Worm (Caenorhabditis elegans): ENCODE measurements around the gene cutl-27.

cutl-27 gene

ce11 chrIV:11851882-11852281, 26.5 kb upstream of the cutl-27 start, which contains the start of gene F38H4.5:
Gene F38H4.5, plus strand, starts transcription at chrIV:11852182.
- TF ChIP-seq drap-1 (GFP tag; optimal IDR thresholded peaks at IDR 0.05) (no peak), nhr-237 (tag; optimal IDR thresholded peaks at IDR 0.05) (no peak), mep-1 (tag; optimal IDR thresholded peaks at IDR 0.05) (no peak), hlh-1 (tag; optimal IDR thresholded peaks at IDR 0.05) (no peak), bed-3 (GFP tag; optimal IDR thresholded peaks at IDR 0.05) (no peak), ceh-43 (GFP tag; optimal IDR thresholded peaks at IDR 0.05) (no peak), elt-1 (tag; optimal IDR thresholded peaks at IDR 0.05; ENCODE audit: borderline replicate concordance, insufficient read depth) (no peak), lin-32 (GFP tag; optimal IDR thresholded peaks at IDR 0.05) (no peak), nhr-2 (tag; optimal IDR thresholded peaks at IDR 0.05) (no peak), pha-4 (tag; optimal IDR thresholded peaks at IDR 0.05) (no peak), unc-62 (GFP tag; optimal IDR thresholded peaks at IDR 0.05) (no peak), nhr-76 (tag; optimal IDR thresholded peaks at IDR 0.05) (no peak), ceh-83 (GFP tag; optimal IDR thresholded peaks at IDR 0.05) (no peak), cnd-1 (tag; optimal IDR thresholded peaks at IDR 0.05) (no peak), ceh-39 (tag; optimal IDR thresholded peaks at IDR 0.05) (no peak)

ce11 chrIV:11854777-11855176, 23.6 kb upstream of the cutl-27 start, which contains the start of gene tag-30:
Gene tag-30, minus strand, starts transcription at chrIV:11855159.
- TF ChIP-seq lin-32 (GFP tag; optimal IDR thresholded peaks at IDR 0.05) (no peak), ceh-83 (GFP tag; optimal IDR thresholded peaks at IDR 0.05) (no peak), tbx-8 (GFP tag; optimal IDR thresholded peaks at IDR 0.05) (no peak), mep-1 (tag; optimal IDR thresholded peaks at IDR 0.05) (peak; percentile 60), blmp-1 (tag; optimal IDR thresholded peaks at IDR 0.05) (no peak), nhr-2 (tag; optimal IDR thresholded peaks at IDR 0.05) (no peak), M03D4.4 (tag; optimal IDR thresholded peaks at IDR 0.05) (no peak), mab-5 (tag; optimal IDR thresholded peaks at IDR 0.05) (no peak), elt-1 (tag; optimal IDR thresholded peaks at IDR 0.05; ENCODE audit: borderline replicate concordance, insufficient read depth) (no peak), nhr-76 (tag; optimal IDR thresholded peaks at IDR 0.05) (no peak), hlh-1 (tag; optimal IDR thresholded peaks at IDR 0.05) (peak; percentile 29), sem-2 (GFP tag; optimal IDR thresholded peaks at IDR 0.05) (no peak), elt-3 (tag; optimal IDR thresholded peaks at IDR 0.05) (no peak), ceh-43 (GFP tag; optimal IDR thresholded peaks at IDR 0.05) (no peak), ztf-11 (tag; optimal IDR thresholded peaks at IDR 0.05) (no peak), nhr-28 (tag; optimal IDR thresholded peaks at IDR 0.05) (no peak), zip-8 (tag; optimal IDR thresholded peaks at IDR 0.05) (no peak), drap-1 (GFP tag; optimal IDR thresholded peaks at IDR 0.05) (peak; percentile 8), lin-13 (tag; optimal IDR thresholded peaks at IDR 0.05) (no peak), ceh-39 (tag; optimal IDR thresholded peaks at IDR 0.05) (peak; percentile 34), nhr-12 (tag; optimal IDR thresholded peaks at IDR 0.05) (no peak), pha-4 (tag; optimal IDR thresholded peaks at IDR 0.05) (peak; percentile 81), unc-62 (GFP tag; optimal IDR thresholded peaks at IDR 0.05) (no peak), nhr-237 (tag; optimal IDR thresholded peaks at IDR 0.05) (no peak), bed-3 (GFP tag; optimal IDR thresholded peaks at IDR 0.05) (no peak), flh-1 (GFP tag; optimal IDR thresholded peaks at IDR 0.05) (no peak), cnd-1 (tag; optimal IDR thresholded peaks at IDR 0.05) (no peak), ces-1 (GFP tag; optimal IDR thresholded peaks at IDR 0.05) (peak; percentile 75), unc-39 (tag; optimal IDR thresholded peaks at IDR 0.05) (no peak), ham-2 (GFP tag; optimal IDR thresholded peaks at IDR 0.05) (no peak), unc-120 (tag; optimal IDR thresholded peaks at IDR 0.05; ENCODE audit: poor library complexity, severe bottlenecking) (no peak), sptf-1 (tag; optimal IDR thresholded peaks at IDR 0.05) (peak; percentile 24), lsy-2 (tag; optimal IDR thresholded peaks at IDR 0.05) (peak; percentile 2), snpc-4 (tag; optimal IDR thresholded peaks at IDR 0.05) (no peak), mls-2 (tag; optimal IDR thresholded peaks at IDR 0.05) (no peak)

- TF ChIP-seq M03D4.4 (tag; optimal IDR thresholded peaks at IDR 0.05): no peak
- no peak for TF ChIP-seq sem-2 (GFP tag; optimal IDR thresholded peaks at IDR 0.05)
- no peak for TF ChIP-seq hlh-1 (tag; optimal IDR thresholded peaks at IDR 0.05)
- TF ChIP-seq snpc-4 (tag; optimal IDR thresholded peaks at IDR 0.05): no peak
- no peak for TF ChIP-seq unc-39 (tag; optimal IDR thresholded peaks at IDR 0.05)
- TF ChIP-seq elt-1 (tag; optimal IDR thresholded peaks at IDR 0.05; ENCODE audit: borderline replicate concordance, insufficient read depth): no peak
- TF ChIP-seq lin-32 (GFP tag; optimal IDR thresholded peaks at IDR 0.05): no peak
- no peak for TF ChIP-seq lin-13 (tag; optimal IDR thresholded peaks at IDR 0.05)
- TF ChIP-seq bed-3 (GFP tag; optimal IDR thresholded peaks at IDR 0.05): no peak
- TF ChIP-seq mls-2 (tag; optimal IDR thresholded peaks at IDR 0.05): no peak
- no peak for TF ChIP-seq sptf-1 (tag; optimal IDR thresholded peaks at IDR 0.05)
- no peak for TF ChIP-seq elt-3 (tag; optimal IDR thresholded peaks at IDR 0.05)
Observed at ce11 chrIV:11855424-11855823, 22.9 kb upstream of the cutl-27 start.

All from whole organism, mixed stage, embryonic.